Worm (Caenorhabditis elegans): ENCODE data around the gene npr-38.

Gene npr-38

ce11 chrX:6278296-6278695, 33.2 kb upstream of the npr-38 start:
- no peak for TF ChIP-seq hmbx-1 (tag; optimal IDR thresholded peaks at IDR 0.05)
- TF ChIP-seq ets-7 (tag; optimal IDR thresholded peaks at IDR 0.05) = no peak
- TF ChIP-seq ceh-13 (GFP tag; optimal IDR thresholded peaks at IDR 0.05) = no peak

- TF ChIP-seq hmg-4 (GFP tag; optimal IDR thresholded peaks at IDR 0.05) (no peak), tra-4 (tag; optimal IDR thresholded peaks at IDR 0.05) (no peak), ceh-13 (GFP tag; optimal IDR thresholded peaks at IDR 0.05) (no peak), ceh-36 (tag; optimal IDR thresholded peaks at IDR 0.05) (no peak), F13C5.2 (tag; optimal IDR thresholded peaks at IDR 0.05) (no peak), ama-1 (optimal IDR thresholded peaks at IDR 0.05) (no peak), tbx-11 (GFP tag; IDR thresholded peaks at IDR 0.05) (no peak), B0310.2 (tag; optimal IDR thresholded peaks at IDR 0.05) (no peak), tbx-37 (GFP tag; conservative IDR thresholded peaks at IDR 0.05) (no peak), pes-1 (GFP tag; IDR thresholded peaks at IDR 0.05) (no peak), ets-7 (tag; optimal IDR thresholded peaks at IDR 0.05) (no peak), hnd-1 (tag; optimal IDR thresholded peaks at IDR 0.05) (no peak), aly-1 (tag; optimal IDR thresholded peaks at IDR 0.05) (no peak), flt-1 (GFP tag; IDR thresholded peaks at IDR 0.05) (no peak), scrt-1 (GFP tag; IDR thresholded peaks at IDR 0.05) (no peak), hmbx-1 (tag; optimal IDR thresholded peaks at IDR 0.05) (no peak), sea-1 (GFP tag; conservative IDR thresholded peaks at IDR 0.05) (no peak)
These were observed 31.9 kb upstream of the npr-38 start, which contains the start of gene col-166 for ce11 chrX:6279625-6280024. TSS of gene col-166 (plus strand) at chrX:6280016.

DNA sequence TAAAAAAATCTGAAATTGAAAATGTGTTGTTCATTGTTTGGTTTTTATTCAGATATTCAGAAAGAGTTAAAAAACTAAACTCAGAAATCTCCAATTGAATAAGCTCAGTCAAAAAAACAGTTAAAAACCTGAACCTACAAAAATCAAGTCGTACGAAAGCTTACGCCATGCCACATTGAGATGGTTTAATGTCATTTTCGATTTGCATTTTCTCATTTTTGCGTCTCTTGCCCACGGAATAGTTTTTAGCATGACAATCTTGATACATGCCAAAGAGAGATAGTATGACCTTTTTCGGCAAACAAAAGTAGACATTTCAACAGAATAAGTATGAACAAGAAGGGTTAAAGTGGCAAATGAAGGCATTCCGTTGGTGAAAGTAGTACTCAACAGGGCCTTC, 30.5 kb upstream of the npr-38 start:
- no peak for TF ChIP-seq tra-4 (tag; optimal IDR thresholded peaks at IDR 0.05)
- TF ChIP-seq flt-1 (GFP tag; IDR thresholded peaks at IDR 0.05) = no peak
- TF ChIP-seq hmg-4 (GFP tag; optimal IDR thresholded peaks at IDR 0.05) = no peak
- TF ChIP-seq scrt-1 (GFP tag; IDR thresholded peaks at IDR 0.05) = no peak
- no peak for TF ChIP-seq ceh-36 (tag; optimal IDR thresholded peaks at IDR 0.05)
- TF ChIP-seq tbx-37 (GFP tag; conservative IDR thresholded peaks at IDR 0.05) = no peak
- no peak for TF ChIP-seq ceh-13 (GFP tag; optimal IDR thresholded peaks at IDR 0.05)
- no peak for TF ChIP-seq pes-1 (GFP tag; IDR thresholded peaks at IDR 0.05)

- TF ChIP-seq tbx-11 (GFP tag; IDR thresholded peaks at IDR 0.05) = peak; percentile 63; the same call in 1 of the 2 replicates
- TF ChIP-seq F13C5.2 (tag; optimal IDR thresholded peaks at IDR 0.05) = no peak
- TF ChIP-seq pes-1 (GFP tag; IDR thresholded peaks at IDR 0.05) = peak; percentile 87
- no peak for TF ChIP-seq ets-7 (tag; optimal IDR thresholded peaks at IDR 0.05)
- peak; percentile 12 for TF ChIP-seq B0310.2 (tag; optimal IDR thresholded peaks at IDR 0.05)
- TF ChIP-seq hmbx-1 (tag; optimal IDR thresholded peaks at IDR 0.05) = peak; percentile 21
- peak; percentile 63 for TF ChIP-seq ceh-13 (GFP tag; optimal IDR thresholded peaks at IDR 0.05)
- TF ChIP-seq aly-1 (tag; optimal IDR thresholded peaks at IDR 0.05) = no peak
- TF ChIP-seq scrt-1 (GFP tag; IDR thresholded peaks at IDR 0.05) = peak; percentile 75
- TF ChIP-seq tbx-37 (GFP tag; conservative IDR thresholded peaks at IDR 0.05) = peak; percentile 45; the same call in 1 of the 2 replicates
- peak; percentile 71; the same call in 1 of the 2 replicates for TF ChIP-seq flt-1 (GFP tag; IDR thresholded peaks at IDR 0.05)
- TF ChIP-seq ama-1 (optimal IDR thresholded peaks at IDR 0.05) = no peak
- TF ChIP-seq hmg-4 (GFP tag; optimal IDR thresholded peaks at IDR 0.05) = peak; percentile 23
- TF ChIP-seq hnd-1 (tag; optimal IDR thresholded peaks at IDR 0.05) = no peak
- peak; percentile 80 for TF ChIP-seq sea-1 (GFP tag; conservative IDR thresholded peaks at IDR 0.05)
- no peak for TF ChIP-seq tra-4 (tag; optimal IDR thresholded peaks at IDR 0.05)
- peak; percentile 75 for TF ChIP-seq ceh-36 (tag; optimal IDR thresholded peaks at IDR 0.05)
These were observed 25.3 kb upstream of the npr-38 start for ce11 chrX:6286154-6286553.

DNA sequence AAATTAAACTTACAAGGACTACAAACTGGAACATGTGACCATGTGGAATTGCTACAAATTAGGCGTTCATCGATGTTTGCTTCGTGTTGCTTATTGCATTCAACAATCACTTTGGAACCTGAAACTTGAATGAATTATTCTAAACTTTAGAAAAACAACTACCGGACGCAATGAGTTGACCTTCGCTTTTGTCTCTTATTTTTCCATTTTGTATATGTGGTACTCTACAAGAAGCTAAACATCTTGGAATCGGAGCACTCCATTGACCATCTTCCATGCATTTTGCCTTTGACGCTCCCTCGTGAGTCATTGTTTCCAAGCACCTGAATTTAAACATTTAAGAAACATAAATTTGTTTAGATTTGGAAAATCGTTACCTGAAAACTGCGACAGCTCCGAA, 22.5 kb upstream of the npr-38 start:
- TF ChIP-seq ceh-13 (GFP tag; optimal IDR thresholded peaks at IDR 0.05) = no peak
- no peak for TF ChIP-seq sea-1 (GFP tag; conservative IDR thresholded peaks at IDR 0.05)
- TF ChIP-seq F13C5.2 (tag; optimal IDR thresholded peaks at IDR 0.05) = no peak
- TF ChIP-seq B0310.2 (tag; optimal IDR thresholded peaks at IDR 0.05) = no peak
- TF ChIP-seq ama-1 (optimal IDR thresholded peaks at IDR 0.05) = no peak
- TF ChIP-seq pes-1 (GFP tag; IDR thresholded peaks at IDR 0.05) = no peak
- no peak for TF ChIP-seq ets-7 (tag; optimal IDR thresholded peaks at IDR 0.05)
- TF ChIP-seq aly-1 (tag; optimal IDR thresholded peaks at IDR 0.05) = no peak

DNA sequence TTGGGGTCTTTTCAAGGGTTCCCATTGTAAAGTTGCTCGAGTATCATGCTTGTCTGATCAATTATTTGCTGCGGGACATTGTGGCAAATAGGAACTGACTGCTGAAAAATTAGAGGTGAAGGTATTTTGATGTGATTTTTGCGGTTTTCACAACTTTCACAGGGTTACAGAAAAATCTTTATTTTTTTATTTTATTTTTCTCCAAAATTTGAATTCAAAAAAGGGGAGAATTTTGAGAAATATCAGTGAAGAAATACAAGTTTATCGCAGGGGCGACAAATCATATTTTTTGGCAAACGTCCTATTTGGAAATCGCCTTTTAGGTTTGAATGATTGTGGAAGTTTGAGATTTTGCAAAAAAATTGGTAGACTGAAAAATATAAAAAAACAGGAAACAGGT, 19.9 kb upstream of the npr-38 start, which contains the start of gene lev-9:
Gene lev-9 (minus strand): TSS at position 101 of the 400 bp plus-strand sequence.
- TF ChIP-seq ceh-13 (GFP tag; optimal IDR thresholded peaks at IDR 0.05) (no peak), tra-4 (tag; optimal IDR thresholded peaks at IDR 0.05) (no peak), hmbx-1 (tag; optimal IDR thresholded peaks at IDR 0.05) (no peak), B0310.2 (tag; optimal IDR thresholded peaks at IDR 0.05) (no peak), hmg-4 (GFP tag; optimal IDR thresholded peaks at IDR 0.05) (no peak), hnd-1 (tag; optimal IDR thresholded peaks at IDR 0.05) (no peak), sea-1 (GFP tag; conservative IDR thresholded peaks at IDR 0.05) (no peak), tbx-37 (GFP tag; conservative IDR thresholded peaks at IDR 0.05) (no peak), ets-7 (tag; optimal IDR thresholded peaks at IDR 0.05) (no peak)

DNA sequence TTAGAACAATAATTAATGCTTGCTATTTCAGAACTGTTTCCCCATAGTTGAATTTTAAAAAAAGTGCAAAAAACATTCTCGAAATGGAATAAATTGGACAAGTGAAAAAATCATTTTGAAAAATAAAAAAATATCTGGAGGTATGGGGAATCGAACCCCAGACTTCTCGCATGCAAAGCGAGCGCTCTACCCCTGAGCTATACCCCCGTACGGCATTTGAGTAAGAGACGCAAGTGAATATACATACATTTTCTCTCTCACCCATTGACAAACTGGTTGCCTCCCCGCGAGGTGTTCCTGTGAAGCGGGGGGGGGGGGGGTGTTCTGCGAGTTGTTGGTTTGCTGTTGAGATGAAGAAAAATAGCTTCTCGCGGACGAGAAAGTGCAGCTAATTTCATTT, 19.3 kb upstream of the npr-38 start:
- TF ChIP-seq ceh-36 (tag; optimal IDR thresholded peaks at IDR 0.05) (peak; percentile 95), aly-1 (tag; optimal IDR thresholded peaks at IDR 0.05) (peak; percentile 92), ama-1 (optimal IDR thresholded peaks at IDR 0.05) (no peak), tbx-37 (GFP tag; conservative IDR thresholded peaks at IDR 0.05) (peak; percentile 99), scrt-1 (GFP tag; IDR thresholded peaks at IDR 0.05) (peak; percentile 97), pes-1 (GFP tag; IDR thresholded peaks at IDR 0.05) (peak; percentile 98), ceh-13 (GFP tag; optimal IDR thresholded peaks at IDR 0.05) (peak; percentile 85), hmbx-1 (tag; optimal IDR thresholded peaks at IDR 0.05) (peak; percentile 78), hmg-4 (GFP tag; optimal IDR thresholded peaks at IDR 0.05) (peak; percentile 98), hnd-1 (tag; optimal IDR thresholded peaks at IDR 0.05) (peak; percentile 91), tbx-11 (GFP tag; IDR thresholded peaks at IDR 0.05) (peak; percentile 97), tra-4 (tag; optimal IDR thresholded peaks at IDR 0.05) (peak; percentile 84), B0310.2 (tag; optimal IDR thresholded peaks at IDR 0.05) (peak; percentile 86), flt-1 (GFP tag; IDR thresholded peaks at IDR 0.05) (peak; percentile 98), sea-1 (GFP tag; conservative IDR thresholded peaks at IDR 0.05) (peak; percentile 98), F13C5.2 (tag; optimal IDR thresholded peaks at IDR 0.05) (peak; percentile 92), ets-7 (tag; optimal IDR thresholded peaks at IDR 0.05) (peak; percentile 88)

All from whole organism, early embryonic.